Fruit fly (Drosophila melanogaster) whole organism, embryonic: Measurements from ENCODE around the gene CG7650.

ENCODE experiments used
- Aef1 ChIP-seq: fragments of 200-800 bp; sonication (Bioruptor generic); IDR thresholded peaks from 3 replicates; pipeline ENCODE4 v1.3.6; 2022; ENCODE audit warnings: missing biosample characterization, missing genetic modification characterization
- CG12236 ChIP-seq: fragments of 200-800 bp; sonication (Bioruptor generic); optimal IDR thresholded peaks from 2 replicates; lab custom pipeline; 2016; ENCODE audit warnings: missing biosample characterization, missing genetic modification characterization
- CG15514 ChIP-seq: fragments of 200-800 bp; sonication (Bioruptor generic); optimal IDR thresholded peaks from 3 replicates; lab custom pipeline; 2017; ENCODE audit warnings: missing biosample characterization, missing genetic modification characterization, mild to moderate bottlenecking, moderate library complexity, missing genetic modification reagents
- CG15601 ChIP-seq: fragments of 200-800 bp; sonication (Bioruptor generic); optimal IDR thresholded peaks from 3 replicates; lab custom pipeline; 2019; ENCODE audit warnings: missing biosample characterization, mild to moderate bottlenecking, missing genetic modification characterization, moderate library complexity
- CG18011 ChIP-seq: fragments of 200-800 bp; sonication (Bioruptor generic); optimal IDR thresholded peaks from 2 replicates; lab custom pipeline; 2017; ENCODE audit warnings: missing biosample characterization, missing genetic modification characterization, mild to moderate bottlenecking, moderate library complexity, missing genotype
- CG31365 ChIP-seq: fragments of 200-800 bp; sonication (Bioruptor generic); optimal IDR thresholded peaks from 2 replicates; lab custom pipeline; 2018; ENCODE audit warnings: missing biosample characterization, mild to moderate bottlenecking, missing genetic modification characterization
- CG32772 ChIP-seq: fragments of 200-800 bp; sonication (Bioruptor generic); IDR thresholded peaks from 2 replicates; pipeline ENCODE4 v1.3.6; 2022; ENCODE audit warnings: missing biosample characterization, missing genetic modification characterization
- CG3726 ChIP-seq: fragments of 200-800 bp; sonication (Bioruptor generic); IDR thresholded peaks from 3 replicates; pipeline ENCODE4, ENCODE4 v1.3.6; 2022; ENCODE audit warnings: missing biosample characterization, missing genetic modification characterization
- CG4328 ChIP-seq: fragments of 200-800 bp; sonication (Bioruptor generic); optimal IDR thresholded peaks from 3 replicates; lab custom pipeline; 2017; ENCODE audit warnings: missing biosample characterization, missing genetic modification reagents, missing genetic modification characterization
- CG4707 ChIP-seq: fragments of 200-800 bp; sonication (Bioruptor generic); optimal IDR thresholded peaks from 2 replicates; lab custom pipeline; 2018; ENCODE audit warnings: missing biosample characterization, mild to moderate bottlenecking, missing genetic modification characterization, moderate library complexity
- CG4854 ChIP-seq: fragments of 200-800 bp; sonication (Bioruptor generic); optimal IDR thresholded peaks from 2 replicates; lab custom pipeline; 2016; ENCODE audit warnings: missing biosample characterization, missing genetic modification characterization, inconsistent platforms
- CG5953 ChIP-seq: fragments of 200-800 bp; sonication (Bioruptor generic); IDR thresholded peaks from 2 replicates; pipeline ENCODE4 v1.3.6; 2022; ENCODE audit warnings: missing biosample characterization, missing genetic modification characterization
- CG6654 ChIP-seq: fragments of 200-800 bp; sonication (Bioruptor generic); optimal IDR thresholded peaks from 2 replicates; lab custom pipeline; 2017; ENCODE audit warnings: missing biosample characterization, mild to moderate bottlenecking, missing genetic modification characterization
- CG7987 ChIP-seq: fragments of 200-800 bp; sonication (Bioruptor generic); optimal IDR thresholded peaks from 2 replicates; lab custom pipeline; 2018; ENCODE audit warnings: missing biosample characterization, mild to moderate bottlenecking, missing genetic modification characterization, moderate library complexity
- CkIIα-i1 ChIP-seq: fragments of 200-800 bp; sonication (Bioruptor generic); IDR thresholded peaks from 2 replicates; pipeline ENCODE4 v1.3.6; 2022; ENCODE audit warnings: missing biosample characterization, missing genetic modification characterization
- CoRest ChIP-seq: fragments of 200-800 bp; sonication (Bioruptor generic); optimal IDR thresholded peaks from 3 replicates; lab custom pipeline; 2018; ENCODE audit warnings: missing biosample characterization, mild to moderate bottlenecking, missing genetic modification characterization, moderate library complexity
- Doc3 ChIP-seq: fragments of 200-800 bp; sonication (Bioruptor generic); IDR thresholded peaks from 3 replicates; pipeline ENCODE4 v1.3.6; 2022; ENCODE audit warnings: missing biosample characterization, missing genetic modification characterization; ENCODE audit not compliant: partially characterized antibody
- E2f2 ChIP-seq: fragments of 200-800 bp; sonication (Bioruptor generic); IDR thresholded peaks from 2 replicates; pipeline ENCODE4 v1.3.6; 2022; ENCODE audit warnings: missing biosample characterization, missing genetic modification characterization
- GATAe ChIP-seq: fragments of 200-800 bp; sonication (Bioruptor generic); conservative IDR thresholded peaks from 2 replicates; pipeline ENCODE4 v1.3.6; 2022; ENCODE audit warnings: missing biosample characterization, missing genetic modification characterization
- Hr51 ChIP-seq, 2 experiments: fragments of 200-800 bp; sonication (Bioruptor generic); optimal IDR thresholded peaks; 2 replicates in 1 of 2; 3 replicates in 1 of 2; lab custom pipeline; 2016 to 2018; ENCODE audit warnings: missing biosample characterization in 2 of 2, missing genetic modification characterization in 2 of 2, mild to moderate bottlenecking in 1 of 2, moderate library complexity in 1 of 2
- Max ChIP-seq: fragments of 200-800 bp; sonication (Bioruptor generic); optimal IDR thresholded peaks from 2 replicates; lab custom pipeline; 2016; ENCODE audit warnings: missing biosample characterization, mild to moderate bottlenecking, missing genetic modification characterization
- Myb ChIP-seq: fragments of 200-800 bp; sonication (Bioruptor generic); optimal IDR thresholded peaks from 2 replicates; lab custom pipeline; 2016; ENCODE audit warnings: missing biosample characterization, missing genetic modification characterization
- Ptx1 ChIP-seq: fragments of 200-800 bp; sonication (Bioruptor generic); IDR thresholded peaks from 2 replicates; pipeline ENCODE4 v1.3.6; 2022; ENCODE audit warnings: missing biosample characterization, missing genetic modification characterization
- Scr ChIP-seq: fragments of 200-800 bp; sonication (Bioruptor generic); IDR thresholded peaks from 2 replicates; pipeline ENCODE4 v1.3.6; 2022; ENCODE audit warnings: missing biosample characterization, missing genetic modification characterization; ENCODE audit not compliant: partially characterized antibody
- Six4 ChIP-seq: fragments of 200-800 bp; sonication (Bioruptor generic); optimal IDR thresholded peaks from 2 replicates; lab custom pipeline; 2016; ENCODE audit warnings: missing biosample characterization, missing genetic modification characterization
- abd-A ChIP-seq: fragments of 200-800 bp; sonication (Bioruptor generic); optimal IDR thresholded peaks from 3 replicates; lab custom pipeline; 2019; ENCODE audit warnings: missing biosample characterization, mild to moderate bottlenecking, missing genetic modification characterization, moderate library complexity
- bbx ChIP-seq: fragments of 200-800 bp; sonication (Bioruptor generic); IDR thresholded peaks from 2 replicates; pipeline ENCODE4 v1.3.6; 2022; ENCODE audit warnings: missing biosample characterization, missing genetic modification characterization; ENCODE audit not compliant: partially characterized antibody
- dan ChIP-seq: fragments of 200-800 bp; sonication (Bioruptor generic); IDR thresholded peaks from 2 replicates; pipeline ENCODE4 v1.3.6; 2022; ENCODE audit warnings: missing biosample characterization, missing genetic modification characterization
- ems ChIP-seq: fragments of 200-800 bp; sonication (Bioruptor generic); optimal IDR thresholded peaks from 3 replicates; lab custom pipeline; 2016; ENCODE audit warnings: missing biosample characterization, missing genetic modification characterization
- esg ChIP-seq: fragments of 200-800 bp; sonication (Bioruptor generic); conservative IDR thresholded peaks from 2 replicates; pipeline ENCODE4 v1.3.6; 2022; ENCODE audit warnings: missing biosample characterization, missing genetic modification characterization
- fd102C ChIP-seq: fragments of 200-800 bp; sonication (Bioruptor generic); optimal IDR thresholded peaks from 2 replicates; lab custom pipeline; 2018; ENCODE audit warnings: missing biosample characterization, mild to moderate bottlenecking, missing genetic modification characterization, moderate library complexity
- gce ChIP-seq: fragments of 200-800 bp; sonication (Bioruptor generic); IDR thresholded peaks from 3 replicates; pipeline ENCODE4 v1.3.6; 2022; ENCODE audit warnings: missing biosample characterization, missing genetic modification characterization
- gcm2 ChIP-seq: fragments of 200-800 bp; sonication (Bioruptor generic); optimal IDR thresholded peaks from 2 replicates; lab custom pipeline; 2016; ENCODE audit warnings: missing biosample characterization, missing genetic modification characterization
- gsb-n ChIP-seq: fragments of 200-800 bp; sonication (Bioruptor generic); optimal IDR thresholded peaks from 3 replicates; lab custom pipeline; 2018; ENCODE audit warnings: missing biosample characterization, mild to moderate bottlenecking, missing genetic modification characterization
- gt ChIP-seq: fragments of 200-800 bp; sonication (Bioruptor generic); IDR thresholded peaks from 2 replicates; pipeline ENCODE4 v1.3.6; 2022; ENCODE audit warnings: missing biosample characterization, missing genetic modification characterization
- hb ChIP-seq: fragments of 200-800 bp; sonication (Bioruptor generic); IDR thresholded peaks from 3 replicates; pipeline ENCODE4 v1.3.6; 2022; ENCODE audit warnings: missing biosample characterization, missing genetic modification characterization; ENCODE audit not compliant: partially characterized antibody
- hkb ChIP-seq, 2 experiments: fragments of 200-800 bp in 1 of 2; fragments of >200 bp in 1 of 2; sonication (Bioruptor generic) in 1 of 2; IDR thresholded peaks in 1 of 2; optimal IDR thresholded peaks in 1 of 2; 2 replicates each; pipeline versions ENCODE4 v1.3.6 to Lab custom; 2017 to 2022; ENCODE audit warnings: missing biosample characterization in 1 of 2, missing genetic modification characterization in 1 of 2
- inv ChIP-seq: fragments of 200-800 bp; sonication (Bioruptor generic); IDR thresholded peaks from 2 replicates; pipeline ENCODE4 v1.3.6; 2022; ENCODE audit warnings: missing biosample characterization, missing genetic modification characterization; ENCODE audit not compliant: partially characterized antibody
- mam ChIP-seq: fragments of 200-800 bp; sonication (Bioruptor generic); optimal IDR thresholded peaks from 3 replicates; lab custom pipeline; 2016; ENCODE audit warnings: missing biosample characterization, missing genetic modification characterization
- mirr ChIP-seq: fragments of 200-800 bp; sonication (Bioruptor generic); optimal IDR thresholded peaks from 3 replicates; lab custom pipeline; 2018; ENCODE audit warnings: missing biosample characterization, mild to moderate bottlenecking, missing genetic modification characterization
- pho ChIP-seq: fragments of 200-800 bp; sonication (Bioruptor generic); optimal IDR thresholded peaks from 2 replicates; lab custom pipeline; 2016; ENCODE audit warnings: missing biosample characterization, missing genetic modification characterization
- sim ChIP-seq: fragments of 200-800 bp; sonication (Bioruptor generic); IDR thresholded peaks from 2 replicates; pipeline ENCODE4 v1.3.6; 2022; ENCODE audit warnings: missing biosample characterization, missing genetic modification characterization
- sisA ChIP-seq: fragments of 200-800 bp; sonication (Bioruptor generic); IDR thresholded peaks from 2 replicates; pipeline ENCODE4 v1.3.6; 2022; ENCODE audit warnings: missing biosample characterization, missing genetic modification characterization
- tgo ChIP-seq: fragments of 200-800 bp; sonication (Bioruptor generic); IDR thresholded peaks from 3 replicates; pipeline ENCODE4 v1.3.6; 2022; ENCODE audit warnings: missing biosample characterization, missing genetic modification characterization
- trh ChIP-seq: fragments of 200-800 bp; sonication (Bioruptor generic); optimal IDR thresholded peaks from 2 replicates; lab custom pipeline; 2016; ENCODE audit warnings: missing biosample characterization, missing genetic modification characterization
- tup ChIP-seq: fragments of 200-800 bp; sonication (Bioruptor generic); optimal IDR thresholded peaks from 2 replicates; lab custom pipeline; 2016; ENCODE audit warnings: missing biosample characterization, mild to moderate bottlenecking, missing genetic modification characterization, moderate library complexity
- vnd ChIP-seq: fragments of 200-800 bp; sonication (Bioruptor generic); IDR thresholded peaks from 3 replicates; pipeline ENCODE4 v1.3.6; 2022; ENCODE audit warnings: missing biosample characterization, missing genetic modification characterization; ENCODE audit not compliant: partially characterized antibody
- vvl ChIP-seq: fragments of 200-800 bp; sonication (Bioruptor generic); IDR thresholded peaks from 2 replicates; pipeline ENCODE4 v1.3.6; 2022; ENCODE audit warnings: missing biosample characterization, missing genetic modification characterization
- zen ChIP-seq: fragments of 200-800 bp; sonication (Bioruptor generic); optimal IDR thresholded peaks from 3 replicates; lab custom pipeline; 2018; ENCODE audit warnings: missing biosample characterization, mild to moderate bottlenecking, missing genetic modification characterization, moderate library complexity

Gene CG7650

dm6 chr3L:15588514-15589138, 21.6 kb downstream of the CG7650 start, which contains the start of gene RhoGAP71E (continued):
- TF ChIP-seq vnd (GFP tag; lab: Robert Waterston, UW) (no peak), GATAe (no peak), gce (GFP tag; lab: Robert Waterston, UW) (no peak; the same call in 2 of the 3 replicates), CG18011 (no peak), CG15514 (GFP tag; lab: Kevin White, UChicago) (peak; percentile 62), Max (GFP tag; lab: Kevin White, UChicago) (peak; percentile 29), gt (GFP tag; lab: Robert Waterston, UW) (no peak), hkb (optimal IDR thresholded peaks at IDR 0.05; lab: Kevin White, UChicago) (no peak), hkb (GFP tag; IDR thresholded peaks at IDR 0.05; lab: Robert Waterston, UW) (peak; percentile 64), CG15601 (tag; lab: Kevin White, UChicago) (no peak), bbx (GFP tag; lab: Robert Waterston, UW) (peak; percentile 31; the same call in 1 of the 2 replicates), inv (GFP tag; lab: Robert Waterston, UW) (no peak), CG6654 (no peak), CoRest (tag; lab: Kevin White, UChicago) (peak; percentile 48), pho (no peak), sim (GFP tag; lab: Robert Waterston, UW) (no peak), sisA (GFP tag; lab: Robert Waterston, UW) (peak; percentile 33), abd-A (tag; lab: Kevin White, UChicago) (no peak), CG5953 (GFP tag; lab: Robert Waterston, UW) (no peak), CG7987 (peak; percentile 74), CG3726 (GFP tag; lab: Robert Waterston, UW) (peak; percentile 4; the same call in 1 of the 3 replicates), fd102C (GFP tag; lab: Kevin White, UChicago) (no peak), CG31365 (tag; lab: Kevin White, UChicago) (peak; percentile 52), CG4854 (no peak), tgo (GFP tag; lab: Robert Waterston, UW) (no peak; the same call in 2 of the 3 replicates), trh (no peak), Scr (GFP tag; lab: Robert Waterston, UW) (peak; percentile 40; the same call in 1 of the 2 replicates), dan (GFP tag; lab: Robert Waterston, UW) (no peak), Six4 (GFP tag; lab: Kevin White, UChicago) (no peak), Doc3 (GFP tag; lab: Robert Waterston, UW) (no peak), CkIIα-i1 (no peak), esg (GFP tag; lab: Robert Waterston, UW) (0 out of 2 replicates have a peak, but pooled peaks have one; percentile 6), ems (no peak), mam (GFP tag; lab: Kevin White, UChicago) (peak; percentile 27), CG12236 (GFP tag; lab: Kevin White, UChicago) (no peak), Hr51 (GFP tag; optimal IDR thresholded peaks at IDR 0.05; lab: Kevin White, UChicago) (peak in 1 of 2 experiments; percentile 0), E2f2 (GFP tag; lab: Robert Waterston, UW) (peak; percentile 27), Myb (no peak), CG32772 (GFP tag; lab: Robert Waterston, UW) (peak; percentile 58), tup (GFP tag; lab: Kevin White, UChicago) (no peak), gsb-n (tag; lab: Kevin White, UChicago) (peak; percentile 6), hb (GFP tag; lab: Robert Waterston, UW) (no peak), zen (no peak), CG4707 (peak; percentile 51), vvl (peak; percentile 67), Ptx1 (GFP tag; lab: Robert Waterston, UW) (peak; percentile 26; the same call in 1 of the 2 replicates), CG4328 (GFP tag; lab: Kevin White, UChicago) (no peak), mirr (peak; percentile 53), Aef1 (GFP tag; lab: Robert Waterston, UW) (no peak), gcm2 (GFP tag; lab: Kevin White, UChicago) (no peak)
